Worm (Caenorhabditis elegans): ENCODE results near the gene B0034.2.
A peak's percentile ranks its signal among the peaks of the same experiment; 100 is the strongest.

The B0034.2 gene

DNA sequence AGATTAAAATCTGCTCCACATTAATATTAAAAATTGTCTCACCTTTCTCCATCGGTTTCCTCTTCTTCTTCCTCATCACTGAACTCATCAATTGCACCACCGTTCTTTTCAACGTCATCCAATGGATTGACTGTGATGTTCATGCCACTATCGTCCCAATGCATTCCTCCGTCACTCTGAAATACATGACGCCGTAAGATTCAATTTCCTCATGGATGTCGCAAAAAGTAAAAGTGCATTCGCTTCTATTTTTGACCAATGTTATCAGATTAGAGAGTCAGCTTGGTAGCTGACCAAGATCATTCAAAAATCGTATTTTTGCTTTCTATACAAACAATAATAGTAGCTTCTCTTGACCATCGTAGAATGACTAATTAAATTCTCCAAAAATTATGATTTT, 2.3 kb upstream of the B0034.2 start:
- TF ChIP-seq Y56A3A.18 (GFP tag; IDR thresholded peaks at IDR 0.05) (no peak), lin-54 (GFP tag; optimal IDR thresholded peaks at IDR 0.05) (no peak), F57A8.1 (GFP tag; optimal IDR thresholded peaks at IDR 0.05) (no peak), mcd-1 (GFP tag; IDR thresholded peaks at IDR 0.05) (no peak), let-607 (tag; optimal IDR thresholded peaks at IDR 0.05) (no peak), B0261.1 (tag; optimal IDR thresholded peaks at IDR 0.05) (no peak), lin-40 (tag; optimal IDR thresholded peaks at IDR 0.05) (no peak), nhr-90 (tag; optimal IDR thresholded peaks at IDR 0.05) (no peak), let-526 (GFP tag; IDR thresholded peaks at IDR 0.05) (no peak), ceh-40 (GFP tag; IDR thresholded peaks at IDR 0.05) (no peak), nhr-179 (tag; optimal IDR thresholded peaks at IDR 0.05) (no peak), nhr-120 (GFP tag; IDR thresholded peaks at IDR 0.05) (no peak), F49E8.2 (tag; optimal IDR thresholded peaks at IDR 0.05; ENCODE audit: insufficient read depth) (no peak), egl-44 (GFP tag; IDR thresholded peaks at IDR 0.05) (no peak)

DNA sequence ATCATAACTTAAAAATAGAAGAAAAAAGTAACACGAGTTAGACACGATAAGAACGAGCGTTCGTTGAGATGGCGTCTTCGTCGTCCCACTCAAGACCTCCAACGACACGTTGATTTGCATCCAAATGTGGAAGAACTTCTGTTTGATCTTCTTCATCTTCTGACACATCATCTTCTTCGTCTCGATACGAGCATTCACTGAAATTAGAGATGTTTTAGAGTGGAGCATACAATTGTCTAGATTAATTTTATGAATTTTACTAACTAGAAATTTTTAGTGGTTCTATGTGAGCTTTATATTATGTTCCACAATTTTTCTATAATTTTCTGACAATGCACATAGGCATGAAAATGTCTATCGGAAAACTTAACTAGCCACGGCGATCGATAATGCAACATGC, 1.6 kb upstream of the B0034.2 start:
- TF ChIP-seq Y95B8A.8 (GFP tag; IDR thresholded peaks at IDR 0.05) (no peak), unc-130 (GFP tag; optimal IDR thresholded peaks at IDR 0.05) (no peak), ceh-91 (GFP tag; IDR thresholded peaks at IDR 0.05) (no peak), tbx-9 (tag; optimal IDR thresholded peaks at IDR 0.05; ENCODE audit: borderline replicate concordance) (no peak), ceh-40 (GFP tag; IDR thresholded peaks at IDR 0.05) (no peak), athp-1 (tag; optimal IDR thresholded peaks at IDR 0.05) (no peak), lin-26 (GFP tag; IDR thresholded peaks at IDR 0.05) (no peak), nfya-1 (tag; optimal IDR thresholded peaks at IDR 0.05; ENCODE audit: borderline replicate concordance, insufficient read depth) (no peak), Y53F4B.3 (GFP tag; IDR thresholded peaks at IDR 0.05) (no peak), Y56A3A.18 (GFP tag; IDR thresholded peaks at IDR 0.05) (no peak)

- TF ChIP-seq rpc-1 (optimal IDR thresholded peaks at IDR 0.05), result no peak
- no peak for TF ChIP-seq rpc-1 (tag; optimal IDR thresholded peaks at IDR 0.05)
- TF ChIP-seq cebp-1 (GFP tag; IDR thresholded peaks at IDR 0.05), result no peak
- TF ChIP-seq cebp-1 (tag; optimal IDR thresholded peaks at IDR 0.05), result peak; percentile 26
- TF ChIP-seq athp-1 (tag; optimal IDR thresholded peaks at IDR 0.05), result no peak
- no peak for TF ChIP-seq ztf-22 (GFP tag; optimal IDR thresholded peaks at IDR 0.05)
Observed at ce11 chrII:5942593-5942992, 1.6 kb downstream of the B0034.2 start, which contains the start of gene F28B12.1. Gene F28B12.1 (plus strand): TSS chrII:5942927.

DNA sequence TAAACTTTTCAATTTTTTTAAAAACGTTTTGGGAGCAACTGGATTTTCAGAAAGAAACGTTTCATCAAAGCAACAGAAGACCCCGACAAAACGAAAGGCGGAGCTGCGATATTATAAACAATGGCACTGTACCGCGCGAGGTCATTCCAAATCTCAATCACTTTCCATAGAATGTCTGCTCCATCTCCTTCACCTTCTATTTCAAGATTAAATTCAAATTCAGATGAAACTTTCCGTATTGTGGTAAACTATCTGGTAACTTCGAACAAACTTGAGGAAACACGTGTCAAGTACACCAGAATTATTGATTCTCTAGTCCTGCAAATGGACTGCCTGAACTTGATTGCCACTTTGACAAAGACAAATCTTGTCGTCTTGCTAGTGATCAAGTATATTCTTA, 3.4 kb downstream of the B0034.2 start, which contains the start of gene F28B12.6:
Gene F28B12.6, plus strand, starts transcription at position 49 of the 400 bp plus-strand sequence.
- TF ChIP-seq cebp-1 (GFP tag; IDR thresholded peaks at IDR 0.05), result no peak
- TF ChIP-seq cebp-1 (tag; optimal IDR thresholded peaks at IDR 0.05), result peak; percentile 24
- TF ChIP-seq tbp1 (GFP tag; optimal IDR thresholded peaks at IDR 0.05), result no peak
- TF ChIP-seq mel-28 (tag; optimal IDR thresholded peaks at IDR 0.05; ENCODE audit: borderline replicate concordance), result no peak
- peak; percentile 52; the same call in 1 of the 2 replicates for TF ChIP-seq nfyb-1 (GFP tag; IDR thresholded peaks at IDR 0.05)
- TF ChIP-seq F39B2.1 (GFP tag; IDR thresholded peaks at IDR 0.05), result no peak
- peak; percentile 61; the same call in 1 of the 2 replicates for TF ChIP-seq B0336.3 (GFP tag; IDR thresholded peaks at IDR 0.05)
- TF ChIP-seq lir-1 (GFP tag; conservative IDR thresholded peaks at IDR 0.05), result no peak
- no peak for TF ChIP-seq efl-1 (GFP tag; optimal IDR thresholded peaks at IDR 0.05)
- TF ChIP-seq hmg-1.2 (GFP tag; IDR thresholded peaks at IDR 0.05), result no peak
- TF ChIP-seq ceh-91 (GFP tag; IDR thresholded peaks at IDR 0.05), result no peak
- no peak for TF ChIP-seq sea-2 (GFP tag; IDR thresholded peaks at IDR 0.05)
- TF ChIP-seq nfya-1 (tag; optimal IDR thresholded peaks at IDR 0.05; ENCODE audit: borderline replicate concordance, insufficient read depth), result no peak

Data from whole organism, young adult.